Worm (Caenorhabditis elegans) whole organism, L4 larva: Measurements from ENCODE around the gene str-140.

ENCODE experiments used
- D1046.2 ChIP-seq: fragments of 200-800 bp; sonication (Bioruptor generic); IDR thresholded peaks from 2 replicates; pipeline ENCODE4 v1.3.6; 2022; ENCODE audit warnings: missing genetic modification characterization, missing compliant biosample characterization
- F26F4.8 ChIP-seq: fragments of 200-800 bp; sonication (Bioruptor generic); conservative IDR thresholded peaks from 2 replicates; pipeline ENCODE4 v1.3.6; 2022; ENCODE audit warnings: missing genetic modification characterization, missing compliant biosample characterization
- F37D6.2 ChIP-seq: sonication (generic microtip); optimal IDR thresholded peaks from 2 replicates; lab custom pipeline; 2016; ENCODE audit warnings: mild to moderate bottlenecking, missing genetic modification characterization, missing compliant biosample characterization
- Y105C5A.15 ChIP-seq: fragments of 200-800 bp; sonication (Bioruptor generic); IDR thresholded peaks from 2 replicates; pipeline ENCODE4 v1.3.6; 2022; ENCODE audit warnings: missing genetic modification characterization, missing compliant biosample characterization
- ZK546.5 ChIP-seq, 2 experiments: sonication (generic microtip); optimal IDR thresholded peaks; 2 replicates each; lab custom pipeline; 2017; ENCODE audit warnings: missing biosample characterization in 2 of 2, missing genetic modification characterization in 2 of 2
- ceh-20 ChIP-seq: fragments of 200-800 bp; sonication (Bioruptor generic); IDR thresholded peaks from 2 replicates; pipeline ENCODE4 v1.3.6; 2022; ENCODE audit warnings: missing genetic modification reagents, missing genetic modification characterization, missing compliant biosample characterization
- ceh-82 ChIP-seq: sonication (generic microtip); optimal IDR thresholded peaks from 2 replicates; lab custom pipeline; 2017; ENCODE audit warnings: missing biosample characterization, missing genetic modification characterization
- daf-8 ChIP-seq: fragments of 200-800 bp; sonication (Bioruptor generic); IDR thresholded peaks from 2 replicates; pipeline ENCODE4 v1.3.6; 2022; ENCODE audit warnings: missing genetic modification characterization, missing compliant biosample characterization
- dmd-9 ChIP-seq: fragments of 200-800 bp; sonication (Bioruptor generic); IDR thresholded peaks from 2 replicates; pipeline ENCODE4 v1.3.6; 2022; ENCODE audit warnings: missing genetic modification reagents, missing genetic modification characterization, missing compliant biosample characterization
- dpl-1 ChIP-seq: fragments of 150-350 bp; optimal IDR thresholded peaks from 2 replicates; lab custom pipeline; 2014; ENCODE audit warnings: missing biosample characterization, missing genetic modification reagents, missing genetic modification characterization
- egl-43 ChIP-seq: fragments of 200-800 bp; sonication (Bioruptor generic); IDR thresholded peaks from 2 replicates; pipeline ENCODE4 v1.3.6; 2022; ENCODE audit warnings: missing genetic modification reagents, missing genetic modification characterization, missing compliant biosample characterization
- gei-8 ChIP-seq: fragments of 200-800 bp; sonication (Bioruptor generic); optimal IDR thresholded peaks from 2 replicates; lab custom pipeline; 2018; ENCODE audit warnings: mild to moderate bottlenecking, missing genetic modification characterization, missing compliant biosample characterization
- hmg-1.1 ChIP-seq: fragments of 200-800 bp; sonication (Bioruptor generic); IDR thresholded peaks from 2 replicates; pipeline ENCODE4 v1.3.6; 2022; ENCODE audit warnings: missing genetic modification reagents, missing genetic modification characterization, missing compliant biosample characterization
- lin-1 ChIP-seq: fragments of 200-800 bp; sonication (Bioruptor generic); IDR thresholded peaks from 2 replicates; pipeline ENCODE4 v1.3.6; 2022; ENCODE audit warnings: missing genetic modification reagents, missing genetic modification characterization, missing compliant biosample characterization
- lin-13 ChIP-seq: fragments of 150-350 bp; optimal IDR thresholded peaks from 2 replicates; lab custom pipeline; 2014; ENCODE audit warnings: missing biosample characterization, missing genetic modification reagents, missing genetic modification characterization
- lin-29 ChIP-seq: fragments of 200-800 bp; sonication (Bioruptor generic); IDR thresholded peaks from 2 replicates; pipeline ENCODE4 v1.3.6; 2022; ENCODE audit warnings: missing genetic modification reagents, missing genetic modification characterization, missing compliant biosample characterization
- lin-38 ChIP-seq: fragments of 200-800 bp; sonication (Bioruptor generic); IDR thresholded peaks from 2 replicates; pipeline ENCODE4 v1.3.6; 2022; ENCODE audit warnings: missing genetic modification reagents, missing genetic modification characterization, missing compliant biosample characterization
- lsy-2 ChIP-seq, 2 experiments: fragments of 150-350 bp in 1 of 2; sonication (generic microtip) in 1 of 2; optimal IDR thresholded peaks; 2 replicates each; lab custom pipeline; 2014 to 2017; ENCODE audit warnings: missing biosample characterization in 2 of 2, missing genetic modification characterization in 2 of 2
- mdl-1 ChIP-seq, 2 experiments: fragments of 150-350 bp in 1 of 2; sonication (generic microtip) in 1 of 2; optimal IDR thresholded peaks; 2 replicates each; lab custom pipeline; 2014 to 2017; ENCODE audit warnings: missing biosample characterization in 2 of 2, missing genetic modification characterization in 2 of 2
- mes-2 ChIP-seq: sonication (generic microtip); optimal IDR thresholded peaks from 2 replicates; lab custom pipeline; 2016; ENCODE audit warnings: missing genotype, mild to moderate bottlenecking, missing genetic modification characterization, missing compliant biosample characterization; ENCODE audit not compliant: poor library complexity, severe bottlenecking
- nhr-11 ChIP-seq: fragments of 150-350 bp; optimal IDR thresholded peaks from 2 replicates; lab custom pipeline; 2014; ENCODE audit warnings: missing biosample characterization, missing genetic modification characterization
- nhr-25 ChIP-seq: sonication (generic microtip); optimal IDR thresholded peaks from 2 replicates; lab custom pipeline; 2017; ENCODE audit warnings: missing genetic modification characterization, mild to moderate bottlenecking, missing compliant biosample characterization, antibody characterized with exemption, moderate library complexity, borderline replicate concordance; ENCODE audit not compliant: insufficient read depth
- nhr-42 ChIP-seq: fragments of 200-800 bp; sonication (Bioruptor generic); IDR thresholded peaks from 2 replicates; pipeline ENCODE4 v1.3.6; 2022; ENCODE audit warnings: missing genetic modification characterization, missing compliant biosample characterization
- pqm-1 ChIP-seq: sonication (generic microtip); optimal IDR thresholded peaks from 2 replicates; lab custom pipeline; 2017; ENCODE audit warnings: missing biosample characterization, missing genetic modification characterization
- rbr-2 ChIP-seq: sonication (generic microtip); optimal IDR thresholded peaks from 2 replicates; lab custom pipeline; 2016; ENCODE audit warnings: missing genotype, missing genetic modification characterization, missing compliant biosample characterization
- set-16 ChIP-seq: fragments of 200-800 bp; sonication (Bioruptor generic); IDR thresholded peaks from 2 replicates; pipeline ENCODE4 v1.3.6; 2022; ENCODE audit warnings: missing genetic modification reagents, missing genetic modification characterization, missing compliant biosample characterization
- skn-1 ChIP-seq: fragments of 150-350 bp; optimal IDR thresholded peaks from 2 replicates; lab custom pipeline; 2014; ENCODE audit warnings: missing biosample characterization, missing genetic modification characterization
- snpc-1.2 ChIP-seq: fragments of 200-800 bp; sonication (Bioruptor generic); IDR thresholded peaks from 2 replicates; pipeline ENCODE4 v1.3.6; 2022; ENCODE audit warnings: missing genetic modification reagents, missing genetic modification characterization, missing compliant biosample characterization
- snpc-4 ChIP-seq: fragments of 150-350 bp; optimal IDR thresholded peaks from 2 replicates; lab custom pipeline; 2014; ENCODE audit warnings: missing biosample characterization, missing genetic modification characterization
- spr-1 ChIP-seq: sonication (generic microtip); optimal IDR thresholded peaks from 2 replicates; lab custom pipeline; 2016; ENCODE audit warnings: mild to moderate bottlenecking, missing genetic modification characterization, missing compliant biosample characterization
- tra-1 ChIP-seq: fragments of 200-800 bp; sonication (Bioruptor generic); IDR thresholded peaks from 2 replicates; pipeline ENCODE4 v1.3.6; 2022; ENCODE audit warnings: missing genetic modification reagents, missing genetic modification characterization, missing compliant biosample characterization
- unc-130 ChIP-seq: sonication (generic microtip); optimal IDR thresholded peaks from 2 replicates; lab custom pipeline; 2016; ENCODE audit warnings: missing genetic modification reagents, missing genetic modification characterization, missing compliant biosample characterization
- unc-39 ChIP-seq: sonication (generic microtip); optimal IDR thresholded peaks from 2 replicates; lab custom pipeline; 2017; ENCODE audit warnings: missing biosample characterization, missing genetic modification characterization
- unc-62 ChIP-seq, 3 experiments: fragments of 150-350 bp in 1 of 3; sonication (generic microtip); optimal IDR thresholded peaks in 2 of 3; peaks in 1 of 3; 1 replicate in 1 of 3; 2 replicates in 2 of 3; lab custom pipeline; 2014 to 2017; ENCODE audit warnings: missing biosample characterization in 3 of 3, missing genetic modification characterization in 3 of 3, missing genetic modification reagents in 3 of 3, missing genotype in 1 of 3
- vab-7 ChIP-seq: fragments of 200-800 bp; sonication (Bioruptor generic); IDR thresholded peaks from 2 replicates; pipeline ENCODE4 v1.3.6; 2022; ENCODE audit warnings: missing genetic modification reagents, missing genetic modification characterization, missing compliant biosample characterization
- zfp-2 ChIP-seq: sonication (generic microtip); optimal IDR thresholded peaks from 2 replicates; lab custom pipeline; 2016; ENCODE audit warnings: mild to moderate bottlenecking, missing genetic modification characterization, missing compliant biosample characterization

The str-140 gene

ce11 chrV:8072047-8072446 lies 4.3 kb upstream of the str-140 start, which contains the start of gene str-144:
TSS of gene str-144 (minus strand) at chrV:8072147.
- TF ChIP-seq lin-13 (GFP tag; lab: Kevin White, UChicago) (no peak), F26F4.8 (GFP tag; lab: Robert Waterston, UW) (no peak), daf-8 (GFP tag; lab: Robert Waterston, UW) (no peak), nhr-25 (tag; lab: Kevin White, UChicago) (no peak), nhr-11 (no peak), skn-1 (tag; lab: Kevin White, UChicago) (no peak), lin-1 (GFP tag; lab: Robert Waterston, UW) (no peak), unc-39 (tag; lab: Kevin White, UChicago) (no peak), gei-8 (GFP tag; lab: Kevin White, UChicago) (no peak), snpc-4 (tag; lab: Kevin White, UChicago) (no peak), F37D6.2 (no peak), rbr-2 (tag; lab: Kevin White, UChicago) (no peak), snpc-1.2 (GFP tag; lab: Robert Waterston, UW) (no peak), egl-43 (no peak), Y105C5A.15 (no peak), mes-2 (tag; lab: Kevin White, UChicago) (no peak), ceh-20 (GFP tag; lab: Robert Waterston, UW) (no peak)

- TF ChIP-seq unc-62 (GFP tag; optimal IDR thresholded peaks at IDR 0.05 in 1 of 2; lab: Kevin White, UChicago) (peak in 1 of 2 experiments; percentile 17), unc-62 (tag; optimal IDR thresholded peaks at IDR 0.05; lab: Kevin White, UChicago) (no peak), ceh-82 (no peak)
Measured at ce11 chrV:8069637-8070036, 1.9 kb upstream of the str-140 start, which contains the start of gene str-143. TSS of gene str-143 (minus strand) at chrV:8069737.

- TF ChIP-seq mdl-1 (tag; optimal IDR thresholded peaks at IDR 0.05; lab: Kevin White, UChicago) (no peak), nhr-25 (tag; lab: Kevin White, UChicago) (no peak), skn-1 (tag; lab: Kevin White, UChicago) (no peak), unc-62 (GFP tag; optimal IDR thresholded peaks at IDR 0.05 in 1 of 2; lab: Kevin White, UChicago) (no peak), unc-62 (tag; optimal IDR thresholded peaks at IDR 0.05; lab: Kevin White, UChicago) (no peak), nhr-42 (no peak), dpl-1 (GFP tag; lab: Kevin White, UChicago) (no peak), set-16 (GFP tag; lab: Robert Waterston, UW) (no peak), hmg-1.1 (GFP tag; lab: Robert Waterston, UW) (no peak), pqm-1 (tag; lab: Kevin White, UChicago) (no peak), snpc-4 (tag; lab: Kevin White, UChicago) (no peak), spr-1 (no peak)
Measured at ce11 chrV:8062074-8062473, 5.6 kb downstream of the str-140 start, which contains the start of gene str-139. TSS of gene str-139 (minus strand) at chrV:8062174.

ce11 chrV:8058359-8058758 lies 9.3 kb downstream of the str-140 start, which contains the start of gene str-138:
TSS of gene str-138 (plus strand) at chrV:8058659.
- TF ChIP-seq zfp-2 (tag; lab: Kevin White, UChicago) (no peak), skn-1 (tag; lab: Kevin White, UChicago) (no peak), D1046.2 (GFP tag; lab: Robert Waterston, UW) (no peak), snpc-4 (tag; lab: Kevin White, UChicago) (no peak), lin-38 (no peak), unc-39 (tag; lab: Kevin White, UChicago) (no peak), lsy-2 (tag; optimal IDR thresholded peaks at IDR 0.05; lab: Kevin White, UChicago) (no peak), tra-1 (GFP tag; lab: Robert Waterston, UW) (no peak), dmd-9 (GFP tag; lab: Robert Waterston, UW) (no peak), vab-7 (GFP tag; lab: Robert Waterston, UW) (no peak), ZK546.5 (tag; optimal IDR thresholded peaks at IDR 0.05; lab: Kevin White, UChicago) (no peak), lin-29 (GFP tag; lab: Robert Waterston, UW) (no peak), snpc-1.2 (GFP tag; lab: Robert Waterston, UW) (no peak), unc-130 (no peak)
